Fruit fly (Drosophila melanogaster) whole organism, pupa: ENCODE data around the gene CG31287.

Experiments
- CG10348 ChIP-seq: fragments of 200-800 bp; sonication (Bioruptor generic); IDR thresholded peaks from 2 replicates; pipeline ENCODE4 v1.3.6; 2022; ENCODE audit warnings: missing biosample characterization, missing genetic modification characterization
- CG15710 ChIP-seq: fragments of 200-800 bp; sonication (Bioruptor generic); optimal IDR thresholded peaks from 2 replicates; lab custom pipeline; 2018; ENCODE audit warnings: missing biosample characterization, mild to moderate bottlenecking, missing genetic modification characterization, moderate library complexity
- CG32121 ChIP-seq: fragments of 200-800 bp; sonication (Bioruptor generic); IDR thresholded peaks from 2 replicates; pipeline ENCODE4 v1.3.6; 2022; ENCODE audit warnings: missing biosample characterization, missing genetic modification characterization
- CG8301 ChIP-seq: fragments of 200-800 bp; sonication (Bioruptor generic); optimal IDR thresholded peaks from 2 replicates; lab custom pipeline; 2018; ENCODE audit warnings: missing biosample characterization, mild to moderate bottlenecking, missing genetic modification characterization
- D1 ChIP-seq: fragments of 200-800 bp; sonication (Bioruptor generic); optimal IDR thresholded peaks from 2 replicates; lab custom pipeline; 2018; ENCODE audit warnings: missing biosample characterization, mild to moderate bottlenecking, missing genetic modification characterization, moderate library complexity
- Ets98B ChIP-seq: fragments of 200-800 bp; sonication (Bioruptor generic); IDR thresholded peaks from 2 replicates; pipeline ENCODE4 v1.3.6; 2022; ENCODE audit warnings: missing biosample characterization, missing genetic modification characterization

dm6 chr3R:16220854-16221253, 17.7 kb downstream of the CG31287 start:
- no peak for TF ChIP-seq CG10348 (GFP tag; lab: Robert Waterston, UW)
- TF ChIP-seq CG32121 (GFP tag; lab: Robert Waterston, UW): no peak
- TF ChIP-seq Ets98B (GFP tag; lab: Robert Waterston, UW): no peak
- TF ChIP-seq CG8301: no peak
- no peak for TF ChIP-seq D1 (tag; lab: Kevin White, UChicago)
- TF ChIP-seq CG15710 (tag; lab: Kevin White, UChicago): no peak
